Worm (Caenorhabditis elegans) whole organism, late embryonic: ENCODE results near the gene dpy-17.

Source experiments
- C08G9.2 ChIP-seq: sonication (generic microtip); optimal IDR thresholded peaks from 2 replicates; lab custom pipeline; 2016; ENCODE audit warnings: mild to moderate bottlenecking, missing genetic modification characterization, moderate library complexity, missing compliant biosample characterization
- F13H6.1 ChIP-seq: sonication (generic microtip); optimal IDR thresholded peaks from 2 replicates; lab custom pipeline; 2016; ENCODE audit warnings: missing genetic modification characterization, missing compliant biosample characterization
- K09A11.1 ChIP-seq: sonication (generic microtip); optimal IDR thresholded peaks from 2 replicates; lab custom pipeline; 2017; ENCODE audit warnings: antibody characterized with exemption, mild to moderate bottlenecking, missing genetic modification characterization, missing compliant biosample characterization; ENCODE audit not compliant: insufficient read depth
- T23F11.4 ChIP-seq: fragments of 200-800 bp; sonication (Bioruptor generic); optimal IDR thresholded peaks from 2 replicates; lab custom pipeline; 2018; ENCODE audit warnings: mild to moderate bottlenecking, missing genetic modification characterization, missing compliant biosample characterization
- ceh-18 ChIP-seq: sonication (generic microtip); optimal IDR thresholded peaks from 2 replicates; lab custom pipeline; 2016; ENCODE audit warnings: missing genetic modification characterization, missing compliant biosample characterization
- ceh-19 ChIP-seq: fragments of 200-800 bp; sonication (Bioruptor generic); optimal IDR thresholded peaks from 2 replicates; lab custom pipeline; 2018; ENCODE audit warnings: mild to moderate bottlenecking, missing genetic modification characterization, missing compliant biosample characterization
- ceh-31 ChIP-seq: sonication (generic microtip); optimal IDR thresholded peaks from 2 replicates; lab custom pipeline; 2016; ENCODE audit warnings: missing genetic modification characterization, missing compliant biosample characterization
- ceh-48 ChIP-seq: sonication (generic microtip); optimal IDR thresholded peaks from 2 replicates; lab custom pipeline; 2016; ENCODE audit warnings: missing genetic modification characterization, inconsistent platforms, missing compliant biosample characterization
- ceh-9 ChIP-seq: sonication (generic microtip); optimal IDR thresholded peaks from 2 replicates; lab custom pipeline; 2016; ENCODE audit warnings: mild to moderate bottlenecking, missing genetic modification characterization, inconsistent platforms, missing compliant biosample characterization
- che-1 ChIP-seq: sonication (generic microtip); optimal IDR thresholded peaks from 2 replicates; lab custom pipeline; 2016; ENCODE audit warnings: mild to moderate bottlenecking, missing genetic modification characterization, missing compliant biosample characterization
- elt-2 ChIP-seq: sonication (generic microtip); optimal IDR thresholded peaks from 2 replicates; lab custom pipeline; 2016; ENCODE audit warnings: missing genetic modification reagents, missing genetic modification characterization, missing compliant biosample characterization
- ets-4 ChIP-seq: sonication (generic microtip); optimal IDR thresholded peaks from 2 replicates; lab custom pipeline; 2016; ENCODE audit warnings: missing genetic modification characterization, missing compliant biosample characterization
- fax-1 ChIP-seq: sonication (generic microtip); optimal IDR thresholded peaks from 2 replicates; lab custom pipeline; 2016; ENCODE audit warnings: missing genotype, missing genetic modification characterization, missing compliant biosample characterization
- gmeb-2 ChIP-seq: sonication (generic microtip); optimal IDR thresholded peaks from 2 replicates; lab custom pipeline; 2016; ENCODE audit warnings: missing genetic modification characterization, inconsistent platforms, missing compliant biosample characterization
- hlh-13 ChIP-seq: fragments of 200-800 bp; sonication (Bioruptor generic); optimal IDR thresholded peaks from 2 replicates; lab custom pipeline; 2018; ENCODE audit warnings: mild to moderate bottlenecking, missing genetic modification characterization, missing compliant biosample characterization
- hlh-15 ChIP-seq: sonication (generic microtip); optimal IDR thresholded peaks from 2 replicates; lab custom pipeline; 2016; ENCODE audit warnings: missing genetic modification characterization, missing compliant biosample characterization
- hlh-30 ChIP-seq: sonication (generic microtip); optimal IDR thresholded peaks from 2 replicates; lab custom pipeline; 2017; ENCODE audit warnings: antibody characterized with exemption, missing genetic modification characterization, missing compliant biosample characterization; ENCODE audit not compliant: insufficient read depth
- lim-6 ChIP-seq: sonication (generic microtip); optimal IDR thresholded peaks from 2 replicates; lab custom pipeline; 2016; ENCODE audit warnings: missing genetic modification characterization, missing compliant biosample characterization
- madf-2 ChIP-seq: sonication (generic microtip); optimal IDR thresholded peaks from 2 replicates; lab custom pipeline; 2017; ENCODE audit warnings: missing genetic modification characterization, missing compliant biosample characterization
- nfya-1 ChIP-seq: sonication (generic microtip); optimal IDR thresholded peaks from 2 replicates; lab custom pipeline; 2017; ENCODE audit warnings: missing genetic modification characterization, mild to moderate bottlenecking, missing compliant biosample characterization, antibody characterized with exemption, moderate library complexity
- nhr-11 ChIP-seq: fragments of 150-350 bp; optimal IDR thresholded peaks from 2 replicates; lab custom pipeline; 2014; ENCODE audit warnings: missing biosample characterization, missing genetic modification characterization
- nhr-232 ChIP-seq: sonication (generic microtip); optimal IDR thresholded peaks from 2 replicates; lab custom pipeline; 2016; ENCODE audit warnings: missing genetic modification characterization, missing compliant biosample characterization
- npax-4 ChIP-seq: sonication (generic microtip); optimal IDR thresholded peaks from 2 replicates; lab custom pipeline; 2016; ENCODE audit warnings: missing genetic modification characterization, missing compliant biosample characterization
- odd-2 ChIP-seq: sonication (generic microtip); optimal IDR thresholded peaks from 2 replicates; lab custom pipeline; 2017; ENCODE audit warnings: antibody characterized with exemption, mild to moderate bottlenecking, missing genetic modification characterization, missing compliant biosample characterization
- pat-9 ChIP-seq: fragments of 200-800 bp; sonication (Bioruptor generic); optimal IDR thresholded peaks from 2 replicates; lab custom pipeline; 2018; ENCODE audit warnings: mild to moderate bottlenecking, missing genetic modification characterization, moderate library complexity, missing compliant biosample characterization
- pax-1 ChIP-seq: fragments of 150-350 bp; optimal IDR thresholded peaks from 2 replicates; lab custom pipeline; 2014; ENCODE audit warnings: missing biosample characterization, missing genetic modification characterization
- pqm-1 ChIP-seq: sonication (generic microtip); optimal IDR thresholded peaks from 2 replicates; lab custom pipeline; 2016; ENCODE audit warnings: missing genetic modification characterization, missing compliant biosample characterization
- pros-1 ChIP-seq: fragments of 150-350 bp; optimal IDR thresholded peaks from 2 replicates; lab custom pipeline; 2014; ENCODE audit warnings: missing biosample characterization, missing genetic modification reagents, missing genetic modification characterization
- rnt-1 ChIP-seq: sonication (generic microtip); optimal IDR thresholded peaks from 2 replicates; lab custom pipeline; 2016; ENCODE audit warnings: missing genetic modification characterization, missing compliant biosample characterization
- sdc-2 ChIP-seq: sonication (generic microtip); optimal IDR thresholded peaks from 2 replicates; lab custom pipeline; 2016; ENCODE audit warnings: missing genotype, missing genetic modification characterization, missing compliant biosample characterization
- sox-2 ChIP-seq: fragments of 200-800 bp; sonication (Bioruptor generic); IDR thresholded peaks from 2 replicates; pipeline ENCODE4 v1.3.6; 2022; ENCODE audit warnings: missing genetic modification reagents, missing genetic modification characterization, missing compliant biosample characterization
- sox-4 ChIP-seq: sonication (generic microtip); optimal IDR thresholded peaks from 2 replicates; lab custom pipeline; 2017; ENCODE audit warnings: mild to moderate bottlenecking, missing genetic modification characterization, inconsistent platforms, missing compliant biosample characterization
- tbx-2 ChIP-seq: sonication (generic microtip); optimal IDR thresholded peaks from 2 replicates; lab custom pipeline; 2016; ENCODE audit warnings: missing genetic modification characterization, missing compliant biosample characterization
- ttx-3 ChIP-seq: sonication (generic microtip); optimal IDR thresholded peaks from 2 replicates; lab custom pipeline; 2016; ENCODE audit warnings: missing genetic modification reagents, missing genetic modification characterization, missing compliant biosample characterization
- unc-3 ChIP-seq, 2 experiments: fragments of 200-800 bp in 1 of 2; sonication (Bioruptor generic) in 1 of 2; sonication (generic microtip) in 1 of 2; conservative IDR thresholded peaks in 1 of 2; optimal IDR thresholded peaks in 1 of 2; 2 replicates each; pipeline versions ENCODE4 v1.3.6 to Lab custom; 2016 to 2022; ENCODE audit warnings: missing compliant biosample characterization in 2 of 2, missing genetic modification characterization in 2 of 2, missing genetic modification reagents in 1 of 2
- unc-42 ChIP-seq: sonication (generic microtip); optimal IDR thresholded peaks from 2 replicates; lab custom pipeline; 2016; ENCODE audit warnings: missing genotype, missing genetic modification characterization, missing compliant biosample characterization
- unc-55 ChIP-seq: sonication (generic microtip); optimal IDR thresholded peaks from 2 replicates; lab custom pipeline; 2017; ENCODE audit warnings: missing biosample characterization, missing genetic modification reagents, missing genetic modification characterization
- unc-86 ChIP-seq: sonication (generic microtip); optimal IDR thresholded peaks from 2 replicates; lab custom pipeline; 2016; ENCODE audit warnings: missing genetic modification characterization, missing compliant biosample characterization
- zip-5 ChIP-seq: sonication (generic microtip); optimal IDR thresholded peaks from 2 replicates; lab custom pipeline; 2016; ENCODE audit warnings: missing genetic modification characterization, missing compliant biosample characterization

Gene dpy-17

DNA sequence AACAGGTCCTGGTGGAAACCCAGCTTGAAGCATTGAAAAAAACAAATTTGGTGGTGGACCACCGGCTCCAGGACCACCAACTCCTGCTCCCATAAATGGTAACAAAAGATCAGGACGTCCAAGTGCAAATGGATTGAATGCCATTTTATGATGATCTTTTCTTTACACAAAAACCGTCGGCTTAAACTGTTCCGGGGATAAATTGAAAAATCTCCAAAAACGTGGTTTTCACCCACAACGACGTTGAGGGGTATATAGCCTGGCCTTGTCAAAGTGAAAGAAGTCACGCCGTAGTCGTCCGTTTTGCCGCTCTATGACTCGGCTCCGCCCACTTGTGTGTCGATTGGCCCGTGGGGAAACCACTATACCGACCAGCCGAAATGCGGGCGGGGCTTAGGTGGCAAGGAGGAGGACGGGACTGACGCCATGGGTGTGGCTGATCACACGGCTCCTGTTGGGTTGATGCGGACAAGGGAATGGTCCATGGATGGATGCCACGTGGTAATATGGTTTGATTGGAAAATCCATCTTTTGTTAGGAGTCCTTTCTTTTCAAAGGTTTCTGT, 29.0 kb downstream of the dpy-17 start, which contains the start of gene tbx-2 (continued):
- TF ChIP-seq sdc-2 (tag; lab: Kevin White, UChicago), result peak; percentile 36
- no peak for TF ChIP-seq sox-2 (GFP tag; lab: Robert Waterston, UW)
- TF ChIP-seq nfya-1, result peak; percentile 86
- TF ChIP-seq fax-1 (tag; lab: Kevin White, UChicago), result no peak
- TF ChIP-seq sox-4, result no peak
- TF ChIP-seq hlh-15 (tag; lab: Kevin White, UChicago), result no peak
- peak; percentile 6 for TF ChIP-seq F13H6.1 (tag; lab: Kevin White, UChicago)
- peak; percentile 2 for TF ChIP-seq ceh-31 (tag; lab: Kevin White, UChicago)
- no peak for TF ChIP-seq hlh-13 (GFP tag; lab: Kevin White, UChicago)
- no peak for TF ChIP-seq che-1 (tag; lab: Kevin White, UChicago)
- TF ChIP-seq elt-2, result no peak
- no peak for TF ChIP-seq gmeb-2 (tag; lab: Kevin White, UChicago)

DNA sequence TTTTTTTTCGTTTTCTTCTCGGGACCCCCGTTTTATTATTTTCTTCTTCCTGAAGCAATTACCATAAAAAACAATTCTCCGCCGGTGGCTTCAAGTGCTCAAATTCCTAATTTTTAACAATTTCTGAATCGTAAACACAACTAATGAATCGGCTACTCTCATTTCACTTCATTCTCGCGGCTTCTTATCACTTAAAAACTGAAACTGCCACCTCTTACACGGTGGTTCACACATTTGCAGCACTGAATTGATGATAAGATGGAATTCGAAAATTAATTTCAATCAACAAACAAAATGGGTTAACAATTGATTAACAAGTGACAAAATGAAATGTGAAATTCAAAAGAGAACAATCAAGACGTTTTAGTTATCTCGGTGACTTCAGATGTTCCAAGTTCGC, 30.0 kb downstream of the dpy-17 start:
- TF ChIP-seq unc-3 (GFP tag; conservative IDR thresholded peaks at IDR 0.05; lab: Robert Waterston, UW) (no peak), unc-3 (tag; optimal IDR thresholded peaks at IDR 0.05; lab: Kevin White, UChicago) (no peak), lim-6 (tag; lab: Kevin White, UChicago) (no peak), zip-5 (tag; lab: Kevin White, UChicago) (no peak)

DNA sequence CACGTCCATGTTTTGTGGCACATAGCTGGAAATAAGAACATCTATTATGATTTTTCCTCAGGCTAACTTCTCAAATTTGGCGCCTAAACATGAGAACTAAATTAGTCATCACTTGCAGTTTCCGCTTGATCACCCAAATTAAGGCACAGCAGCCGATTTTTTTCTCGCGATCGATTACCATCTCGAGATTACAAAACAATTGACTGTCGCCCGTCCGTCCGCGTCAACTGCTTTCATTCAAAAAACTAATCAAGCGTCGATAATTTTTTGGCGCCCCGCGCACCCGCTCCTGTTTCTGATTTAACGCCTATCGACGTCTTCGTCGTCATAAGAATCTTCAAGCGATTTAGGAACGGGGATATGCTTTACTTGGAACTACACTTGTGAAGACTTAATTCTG, 30.6 kb downstream of the dpy-17 start:
- TF ChIP-seq tbx-2 (tag; lab: Kevin White, UChicago), result peak; percentile 12
- TF ChIP-seq npax-4 (tag; lab: Kevin White, UChicago), result no peak
- TF ChIP-seq hlh-30 (tag; lab: Kevin White, UChicago), result no peak
- TF ChIP-seq ceh-18 (tag; lab: Kevin White, UChicago), result no peak
- TF ChIP-seq zip-5 (tag; lab: Kevin White, UChicago), result no peak
- TF ChIP-seq unc-86 (tag; lab: Kevin White, UChicago), result no peak
- no peak for TF ChIP-seq pros-1 (tag; lab: Kevin White, UChicago)

DNA sequence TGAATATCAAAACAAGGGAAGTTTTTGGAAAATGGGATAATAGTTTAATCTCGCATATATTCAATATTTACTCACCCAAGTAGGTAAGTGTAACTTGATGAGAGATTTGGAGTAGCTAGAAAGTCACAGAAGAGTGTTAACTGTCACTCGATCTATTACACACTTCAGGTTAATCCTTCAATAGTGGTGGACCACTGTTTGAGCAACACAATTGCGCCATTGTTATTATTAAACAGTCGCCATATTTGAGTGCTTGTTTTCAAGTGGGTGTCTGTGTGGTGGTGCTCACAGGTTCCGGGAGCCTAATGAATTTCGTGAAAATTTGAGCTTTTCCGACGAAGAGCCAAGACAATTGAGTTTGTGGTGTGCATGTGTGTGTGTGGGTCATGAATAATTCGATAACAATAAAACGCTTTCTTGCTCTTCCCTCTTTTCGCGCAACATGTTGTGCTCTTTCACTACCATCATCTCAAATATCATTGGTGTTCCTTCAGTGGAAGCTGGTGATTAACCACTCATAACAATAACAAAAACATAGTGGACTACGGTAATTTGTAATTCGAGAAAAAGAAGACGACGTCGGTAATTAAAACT, 31.9 kb downstream of the dpy-17 start:
- TF ChIP-seq rnt-1 (tag; lab: Kevin White, UChicago) (no peak), nhr-11 (no peak), hlh-30 (tag; lab: Kevin White, UChicago) (no peak), ceh-31 (tag; lab: Kevin White, UChicago) (no peak), K09A11.1 (tag; lab: Kevin White, UChicago) (no peak), tbx-2 (tag; lab: Kevin White, UChicago) (peak; percentile 70), madf-2 (no peak), T23F11.4 (GFP tag; lab: Kevin White, UChicago) (no peak), unc-55 (GFP tag; lab: Kevin White, UChicago) (no peak), ttx-3 (no peak), unc-42 (tag; lab: Kevin White, UChicago) (peak; percentile 89)

DNA sequence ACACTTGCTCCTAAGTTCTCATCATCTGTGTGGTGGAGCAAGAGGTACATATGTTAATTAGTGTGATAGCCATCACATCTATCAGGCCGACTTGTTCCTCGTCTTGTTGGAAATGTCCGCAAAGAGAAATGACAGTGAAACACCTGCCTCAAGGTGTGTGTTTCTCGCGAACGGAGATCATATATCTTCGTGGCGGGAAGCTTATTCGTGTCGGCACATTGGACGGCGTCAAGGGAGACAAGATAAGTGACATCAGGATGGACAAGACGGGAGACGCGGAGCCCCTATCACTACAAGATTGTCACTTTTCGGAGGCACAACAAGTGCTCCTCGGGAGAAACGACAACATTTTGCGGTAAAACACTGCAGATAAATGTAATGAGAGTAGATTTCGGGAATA, 32.6 kb downstream of the dpy-17 start:
- TF ChIP-seq unc-55 (GFP tag; lab: Kevin White, UChicago) (peak; percentile 84), pax-1 (no peak), tbx-2 (tag; lab: Kevin White, UChicago) (peak; percentile 78)

DNA sequence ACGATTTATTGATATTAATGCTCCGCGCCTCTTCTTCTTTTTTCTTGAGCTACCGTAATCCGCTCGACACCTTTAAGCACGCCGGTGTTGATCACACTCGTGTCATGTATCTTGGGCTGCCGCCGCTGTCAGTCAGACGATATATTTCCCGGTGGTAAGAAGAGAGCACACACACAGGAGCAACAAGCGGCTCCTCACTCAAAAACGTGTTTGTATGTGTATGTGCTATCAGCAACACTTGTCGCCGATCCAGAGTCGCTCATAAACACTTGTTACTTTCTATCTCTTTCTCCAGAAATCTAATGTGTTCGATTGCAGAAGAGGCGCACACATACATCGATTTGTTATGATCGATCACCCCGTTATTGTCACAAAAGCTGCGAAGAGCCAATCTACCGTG, 33.4 kb downstream of the dpy-17 start:
- TF ChIP-seq che-1 (tag; lab: Kevin White, UChicago) (no peak), odd-2 (tag; lab: Kevin White, UChicago) (no peak), pros-1 (tag; lab: Kevin White, UChicago) (no peak), ceh-9 (tag; lab: Kevin White, UChicago) (no peak), ceh-19 (no peak), ceh-31 (tag; lab: Kevin White, UChicago) (no peak), sox-2 (GFP tag; lab: Robert Waterston, UW) (no peak), nhr-232 (tag; lab: Kevin White, UChicago) (no peak), unc-55 (GFP tag; lab: Kevin White, UChicago) (peak; percentile 71), madf-2 (no peak), nhr-11 (no peak), hlh-13 (GFP tag; lab: Kevin White, UChicago) (no peak), pqm-1 (tag; lab: Kevin White, UChicago) (no peak), ceh-48 (tag; lab: Kevin White, UChicago) (no peak), ttx-3 (no peak), pat-9 (tag; lab: Kevin White, UChicago) (no peak), tbx-2 (tag; lab: Kevin White, UChicago) (peak; percentile 90), C08G9.2 (no peak), ets-4 (tag; lab: Kevin White, UChicago) (peak; percentile 3)
